Fruit fly (Drosophila melanogaster) whole organism, embryonic: ENCODE measurements around the gene ich.

Experiments used
- B-H2 ChIP-seq: fragments of 200-800 bp; sonication (Bioruptor generic); optimal IDR thresholded peaks from 2 replicates; lab custom pipeline; 2018; ENCODE audit warnings: missing biosample characterization, mild to moderate bottlenecking, missing genetic modification characterization
- CG12155 ChIP-seq: fragments of 200-800 bp; sonication (Bioruptor generic); optimal IDR thresholded peaks from 3 replicates; lab custom pipeline; 2016; ENCODE audit warnings: missing biosample characterization, missing genetic modification characterization
- CG12659 ChIP-seq: fragments of 200-800 bp; sonication (Bioruptor generic); optimal IDR thresholded peaks from 3 replicates; lab custom pipeline; 2017; ENCODE audit warnings: mild to moderate bottlenecking, missing biosample characterization, missing genetic modification reagents, missing genetic modification characterization
- CG12942 ChIP-seq: fragments of 200-800 bp; sonication (Bioruptor generic); optimal IDR thresholded peaks from 3 replicates; lab custom pipeline; 2016; ENCODE audit warnings: missing biosample characterization, missing genetic modification characterization
- CG15514 ChIP-seq: fragments of 200-800 bp; sonication (Bioruptor generic); optimal IDR thresholded peaks from 3 replicates; lab custom pipeline; 2017; ENCODE audit warnings: missing biosample characterization, missing genetic modification characterization, mild to moderate bottlenecking, moderate library complexity, missing genetic modification reagents
- CG1603 ChIP-seq: fragments of 200-800 bp; sonication (Bioruptor generic); optimal IDR thresholded peaks from 2 replicates; lab custom pipeline; 2019; ENCODE audit warnings: missing biosample characterization, mild to moderate bottlenecking, missing genetic modification characterization, moderate library complexity
- CG18011 ChIP-seq: fragments of 200-800 bp; sonication (Bioruptor generic); optimal IDR thresholded peaks from 2 replicates; lab custom pipeline; 2017; ENCODE audit warnings: missing biosample characterization, missing genetic modification characterization, mild to moderate bottlenecking, moderate library complexity, missing genotype
- CG18599 ChIP-seq: fragments of 200-800 bp; sonication (Bioruptor generic); optimal IDR thresholded peaks from 3 replicates; lab custom pipeline; 2017; ENCODE audit warnings: missing biosample characterization, missing genetic modification characterization, mild to moderate bottlenecking, moderate library complexity, missing genetic modification reagents
- CG2116 ChIP-seq: fragments of 200-800 bp; sonication (Bioruptor generic); optimal IDR thresholded peaks from 3 replicates; lab custom pipeline; 2018; ENCODE audit warnings: missing biosample characterization, mild to moderate bottlenecking, missing genetic modification characterization
- CG2120 ChIP-seq: fragments of 200-800 bp; sonication (Bioruptor generic); optimal IDR thresholded peaks from 3 replicates; lab custom pipeline; 2016; ENCODE audit warnings: missing biosample characterization, missing genetic modification characterization
- CG2199 ChIP-seq: fragments of 200-800 bp; sonication (Bioruptor generic); IDR thresholded peaks from 3 replicates; pipeline ENCODE4 v1.3.6; 2022; ENCODE audit warnings: missing biosample characterization, missing genetic modification characterization
- CG3407 ChIP-seq: fragments of 200-800 bp; sonication (Bioruptor generic); optimal IDR thresholded peaks from 2 replicates; lab custom pipeline; 2018; ENCODE audit warnings: missing biosample characterization, mild to moderate bottlenecking, missing genetic modification characterization
- CG42726 ChIP-seq: fragments of 200-800 bp; sonication (Bioruptor generic); IDR thresholded peaks from 2 replicates; pipeline ENCODE4 v1.3.6; 2022; ENCODE audit warnings: missing biosample characterization, missing genetic modification characterization; ENCODE audit not compliant: partially characterized antibody
- CG6765 ChIP-seq: fragments of 200-800 bp; sonication (Bioruptor generic); optimal IDR thresholded peaks from 3 replicates; lab custom pipeline; 2017; ENCODE audit warnings: missing biosample characterization, mild to moderate bottlenecking, missing genetic modification characterization
- CG7556 ChIP-seq: fragments of 200-800 bp; sonication (Bioruptor generic); optimal IDR thresholded peaks from 2 replicates; lab custom pipeline; 2017; ENCODE audit warnings: missing biosample characterization, mild to moderate bottlenecking, missing genetic modification characterization
- CTCF ChIP-seq: fragments of 200-800 bp; sonication (Bioruptor generic); optimal IDR thresholded peaks from 2 replicates; lab custom pipeline; 2017; ENCODE audit warnings: missing biosample characterization, mild to moderate bottlenecking, missing genetic modification characterization, moderate library complexity
- CoRest ChIP-seq: fragments of 200-800 bp; sonication (Bioruptor generic); optimal IDR thresholded peaks from 3 replicates; lab custom pipeline; 2018; ENCODE audit warnings: missing biosample characterization, mild to moderate bottlenecking, missing genetic modification characterization, moderate library complexity
- Drgx ChIP-seq: fragments of 200-800 bp; sonication (Bioruptor generic); IDR thresholded peaks from 2 replicates; pipeline ENCODE4 v1.3.6; 2022; ENCODE audit warnings: missing biosample characterization, missing genetic modification characterization
- Elba2 ChIP-seq: fragments of 200-800 bp; sonication (Bioruptor generic); optimal IDR thresholded peaks from 3 replicates; lab custom pipeline; 2016; ENCODE audit warnings: missing biosample characterization, missing genetic modification characterization
- HmgZ ChIP-seq: fragments of 200-800 bp; sonication (Bioruptor generic); optimal IDR thresholded peaks from 2 replicates; lab custom pipeline; 2018; ENCODE audit warnings: missing biosample characterization, mild to moderate bottlenecking, missing genetic modification characterization
- Hmx ChIP-seq: fragments of 200-800 bp; sonication (Bioruptor generic); optimal IDR thresholded peaks from 2 replicates; lab custom pipeline; 2016; ENCODE audit warnings: missing biosample characterization, missing genetic modification characterization
- Lhr ChIP-seq: fragments of 200-800 bp; sonication (Bioruptor generic); optimal IDR thresholded peaks from 3 replicates; lab custom pipeline; 2017; ENCODE audit warnings: mild to moderate bottlenecking, missing biosample characterization, missing genetic modification reagents, missing genetic modification characterization
- MBD-R2 ChIP-seq: fragments of 200-800 bp; sonication (Bioruptor generic); IDR thresholded peaks from 2 replicates; pipeline ENCODE4 v1.3.6; 2022; ENCODE audit warnings: missing biosample characterization, missing genetic modification characterization
- Med ChIP-seq: fragments of 200-800 bp; sonication (Bioruptor generic); peaks from one replicate; lab custom pipeline; 2016; ENCODE audit warnings: missing biosample characterization, missing genetic modification characterization, mild to moderate bottlenecking, inconsistent platforms, moderate library complexity
- Myb ChIP-seq: fragments of 200-800 bp; sonication (Bioruptor generic); optimal IDR thresholded peaks from 2 replicates; lab custom pipeline; 2016; ENCODE audit warnings: missing biosample characterization, missing genetic modification characterization
- NC2β ChIP-seq: fragments of 200-800 bp; sonication (Bioruptor generic); optimal IDR thresholded peaks from 2 replicates; lab custom pipeline; 2016; ENCODE audit warnings: missing biosample characterization, missing genetic modification characterization
- Pdp1 ChIP-seq, 2 experiments: fragments of 200-800 bp; sonication (Bioruptor generic); optimal IDR thresholded peaks; 3 replicates each; lab custom pipeline; 2016; ENCODE audit warnings: missing biosample characterization in 2 of 2, missing genetic modification characterization in 2 of 2, mild to moderate bottlenecking in 1 of 2, moderate library complexity in 1 of 2
- Ravus ChIP-seq: fragments of 200-800 bp; sonication (Bioruptor generic); IDR thresholded peaks from 2 replicates; pipeline ENCODE4 v1.3.6; 2022; ENCODE audit warnings: missing biosample characterization, missing genetic modification characterization
- Sox102F ChIP-seq: fragments of 200-800 bp; sonication (Bioruptor generic); optimal IDR thresholded peaks from 2 replicates; lab custom pipeline; 2018; ENCODE audit warnings: missing biosample characterization, mild to moderate bottlenecking, missing genetic modification characterization, moderate library complexity
- Sry-δ ChIP-seq: fragments of 200-800 bp; sonication (Bioruptor generic); optimal IDR thresholded peaks from 2 replicates; lab custom pipeline; 2016; ENCODE audit warnings: missing biosample characterization, missing genetic modification characterization
- dpn ChIP-seq, 2 experiments: fragments of 200-800 bp; sonication (Bioruptor generic); optimal IDR thresholded peaks; 3 replicates each; lab custom pipeline; 2016; ENCODE audit warnings: missing biosample characterization in 2 of 2, missing genetic modification characterization in 2 of 2
- fd64A ChIP-seq: fragments of 200-800 bp; sonication (Bioruptor generic); optimal IDR thresholded peaks from 3 replicates; lab custom pipeline; 2018; ENCODE audit warnings: missing biosample characterization, mild to moderate bottlenecking, missing genetic modification characterization
- gfzf ChIP-seq: fragments of 200-800 bp; sonication (Bioruptor generic); optimal IDR thresholded peaks from 2 replicates; lab custom pipeline; 2016; ENCODE audit warnings: missing biosample characterization, mild to moderate bottlenecking, missing genetic modification characterization, moderate library complexity
- inv ChIP-seq: fragments of 200-800 bp; sonication (Bioruptor generic); IDR thresholded peaks from 2 replicates; pipeline ENCODE4 v1.3.6; 2022; ENCODE audit warnings: missing biosample characterization, missing genetic modification characterization; ENCODE audit not compliant: partially characterized antibody
- pita ChIP-seq: fragments of 200-800 bp; sonication (Bioruptor generic); optimal IDR thresholded peaks from 2 replicates; lab custom pipeline; 2017; ENCODE audit warnings: missing biosample characterization, mild to moderate bottlenecking, missing genetic modification characterization
- psq ChIP-seq: fragments of 200-800 bp; sonication (Bioruptor generic); optimal IDR thresholded peaks from 2 replicates; lab custom pipeline; 2017; ENCODE audit warnings: missing biosample characterization, missing genetic modification characterization
- pzg ChIP-seq: fragments of 200-800 bp; sonication (Bioruptor generic); optimal IDR thresholded peaks from 3 replicates; lab custom pipeline; 2018; ENCODE audit warnings: missing biosample characterization, mild to moderate bottlenecking, missing genetic modification characterization, moderate library complexity
- ranshi ChIP-seq: fragments of 200-800 bp; sonication (Bioruptor generic); IDR thresholded peaks from 2 replicates; pipeline ENCODE4 v1.3.6; 2022; ENCODE audit warnings: missing biosample characterization, missing genetic modification characterization
- run ChIP-seq: fragments of 200-800 bp; sonication (Bioruptor generic); optimal IDR thresholded peaks from 3 replicates; lab custom pipeline; 2018; ENCODE audit warnings: missing biosample characterization, mild to moderate bottlenecking, missing genetic modification characterization
- sd ChIP-seq: fragments of 200-800 bp; sonication (Bioruptor generic); optimal IDR thresholded peaks from 3 replicates; lab custom pipeline; 2018; ENCODE audit warnings: missing biosample characterization, mild to moderate bottlenecking, missing genetic modification characterization, moderate library complexity
- sima ChIP-seq: fragments of 200-800 bp; sonication (Bioruptor generic); optimal IDR thresholded peaks from 2 replicates; lab custom pipeline; 2016; ENCODE audit warnings: missing biosample characterization, missing genetic modification characterization
- tup ChIP-seq: fragments of 200-800 bp; sonication (Bioruptor generic); optimal IDR thresholded peaks from 2 replicates; lab custom pipeline; 2016; ENCODE audit warnings: missing biosample characterization, mild to moderate bottlenecking, missing genetic modification characterization, moderate library complexity
- usp ChIP-seq: fragments of >200 bp; optimal IDR thresholded peaks from 2 replicates; lab custom pipeline; 2017; ENCODE audit warnings: missing biosample characterization, missing genetic modification characterization
- wek ChIP-seq: fragments of 200-800 bp; sonication (Bioruptor generic); optimal IDR thresholded peaks from 3 replicates; lab custom pipeline; 2018; ENCODE audit warnings: missing biosample characterization, mild to moderate bottlenecking, missing genetic modification characterization, moderate library complexity

Gene ich

dm6 chr3R:8962860-8963755 is at the start of gene ich (continued):
- no peak for TF ChIP-seq dpn (GFP tag; optimal IDR thresholded peaks at IDR 0.05; lab: Kevin White, UChicago)

DNA sequence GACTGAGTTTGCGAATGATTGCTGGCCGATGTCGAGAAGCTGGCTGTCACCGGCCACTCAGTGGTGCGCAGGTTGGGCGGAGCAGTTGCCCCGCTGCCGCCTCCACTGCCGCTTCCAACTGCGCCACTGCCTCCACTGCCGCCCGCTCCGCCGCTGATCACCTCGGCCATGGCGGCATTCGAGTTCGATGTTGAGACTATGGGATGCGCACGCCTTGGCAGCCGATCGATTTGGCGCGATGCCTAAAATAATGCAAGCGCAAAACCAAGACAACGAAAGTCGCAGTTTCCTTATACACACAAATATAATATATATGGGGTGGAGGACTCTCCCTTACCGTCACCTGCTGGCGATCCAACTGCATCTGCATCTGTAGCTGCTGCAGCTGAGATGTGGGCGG is 48.9 kb upstream of the ich start:
- TF ChIP-seq Pdp1 (GFP tag; optimal IDR thresholded peaks at IDR 0.05; lab: Kevin White, UChicago) (no peak), Med (GFP tag; lab: Kevin White, UChicago) (peak; percentile 7), MBD-R2 (GFP tag; lab: Robert Waterston, UW) (no peak), psq (GFP tag; lab: Kevin White, UChicago) (no peak), Ravus (GFP tag; lab: Robert Waterston, UW) (no peak), CG18599 (GFP tag; lab: Kevin White, UChicago) (no peak), CG18011 (GFP tag; lab: Kevin White, UChicago) (no peak), NC2β (no peak), sima (GFP tag; lab: Kevin White, UChicago) (no peak), CG12942 (GFP tag; lab: Kevin White, UChicago) (no peak), Hmx (no peak), run (tag; lab: Kevin White, UChicago) (no peak), CG7556 (GFP tag; lab: Kevin White, UChicago) (no peak), CG2199 (GFP tag; lab: Robert Waterston, UW) (no peak), CG3407 (GFP tag; lab: Kevin White, UChicago) (no peak), CG6765 (no peak), usp (GFP tag; lab: Kevin White, UChicago) (no peak), Drgx (peak; percentile 17; the same call in 1 of the 2 replicates)

- TF ChIP-seq inv (GFP tag; lab: Robert Waterston, UW): no peak
- TF ChIP-seq tup: no peak
- TF ChIP-seq Drgx: peak; percentile 39; the same call in 1 of the 2 replicates
- TF ChIP-seq, all 482 proteins: peak for 1
These were observed 47.9 kb upstream of the ich start for dm6 chr3R:9010695-9011094.

- TF ChIP-seq CTCF (GFP tag; lab: Kevin White, UChicago): peak; percentile 55
- peak; percentile 83 for TF ChIP-seq pzg (GFP tag; lab: Kevin White, UChicago)
- TF ChIP-seq fd64A (GFP tag; lab: Kevin White, UChicago): no peak
- peak; percentile 48 for TF ChIP-seq CoRest (tag; lab: Kevin White, UChicago)
- peak; percentile 56 for TF ChIP-seq CG1603 (tag; lab: Kevin White, UChicago)
- peak; percentile 31 for TF ChIP-seq CG2116 (GFP tag; lab: Kevin White, UChicago)
- TF ChIP-seq CG12659 (GFP tag; lab: Kevin White, UChicago): peak; percentile 19
- no peak for TF ChIP-seq CG42726 (GFP tag; lab: Robert Waterston, UW)
- peak in 1 of 2 experiments; percentile 6 for TF ChIP-seq Pdp1 (GFP tag; optimal IDR thresholded peaks at IDR 0.05; lab: Kevin White, UChicago)
- peak; percentile 79 for TF ChIP-seq CG15514 (GFP tag; lab: Kevin White, UChicago)
- peak; percentile 37 for TF ChIP-seq Sry-δ (GFP tag; lab: Kevin White, UChicago)
- peak; percentile 54 for TF ChIP-seq B-H2 (GFP tag; lab: Kevin White, UChicago)
- peak; percentile 22 for TF ChIP-seq Elba2 (GFP tag; lab: Kevin White, UChicago)
- TF ChIP-seq Med (GFP tag; lab: Kevin White, UChicago): peak; percentile 53
- TF ChIP-seq CG2120: peak; percentile 15
- peak; percentile 28 for TF ChIP-seq pita (GFP tag; lab: Kevin White, UChicago)
- peak; percentile 81 for TF ChIP-seq gfzf (GFP tag; lab: Kevin White, UChicago)
- TF ChIP-seq ranshi (GFP tag; lab: Robert Waterston, UW): no peak
- TF ChIP-seq Sox102F (GFP tag; lab: Kevin White, UChicago): no peak
- TF ChIP-seq wek (GFP tag; lab: Kevin White, UChicago): no peak
- peak; percentile 95 for TF ChIP-seq Myb (GFP tag; lab: Kevin White, UChicago)
- peak; percentile 24 for TF ChIP-seq CG12155 (GFP tag; lab: Kevin White, UChicago)
- peak; percentile 70 for TF ChIP-seq sd
- TF ChIP-seq HmgZ: peak; percentile 60
- TF ChIP-seq Lhr (GFP tag; lab: Kevin White, UChicago): peak; percentile 55
These were observed 45.4 kb upstream of the ich start, which contains the start of gene CG11983 for dm6 chr3R:9008202-9008601. CG11983 (plus strand) TSS chr3R:9008321.
